Worm (Caenorhabditis elegans) whole organism, midembryonic: ENCODE results near the gene C23G10.10.
A peak's percentile ranks its signal among the peaks of the same experiment; 100 is the strongest.

Experiments
- T22C8.4 ChIP-seq: fragments of 200-800 bp; sonication (Bioruptor generic); IDR thresholded peaks from 2 replicates; pipeline ENCODE4 v1.3.6; 2022; ENCODE audit warnings: missing genetic modification characterization, missing compliant biosample characterization
- flt-1 ChIP-seq: fragments of 200-800 bp; sonication (Bioruptor generic); IDR thresholded peaks from 2 replicates; pipeline ENCODE4 v1.3.6; 2022; ENCODE audit warnings: missing genetic modification characterization, missing compliant biosample characterization
- med-1 ChIP-seq: sonication (generic microtip); optimal IDR thresholded peaks from 2 replicates; lab custom pipeline; 2017; ENCODE audit warnings: missing genetic modification characterization, mild to moderate bottlenecking, missing compliant biosample characterization, antibody characterized with exemption, missing genetic modification reagents; ENCODE audit not compliant: insufficient read depth
- ref-1 ChIP-seq: fragments of 200-800 bp; sonication (Bioruptor generic); conservative IDR thresholded peaks from 2 replicates; pipeline ENCODE4 v1.3.6; 2022; ENCODE audit warnings: missing genetic modification reagents, missing genetic modification characterization, missing compliant biosample characterization
- ztf-23 ChIP-seq: fragments of 200-800 bp; sonication (Bioruptor generic); IDR thresholded peaks from 2 replicates; pipeline ENCODE4 v1.3.6; 2022; ENCODE audit warnings: missing genetic modification reagents, missing genetic modification characterization, missing compliant biosample characterization
- ztf-29 ChIP-seq: fragments of 200-800 bp; sonication (Bioruptor generic); IDR thresholded peaks from 2 replicates; pipeline ENCODE4 v1.3.6; 2022; ENCODE audit warnings: missing genetic modification reagents, missing genetic modification characterization, missing compliant biosample characterization

DNA sequence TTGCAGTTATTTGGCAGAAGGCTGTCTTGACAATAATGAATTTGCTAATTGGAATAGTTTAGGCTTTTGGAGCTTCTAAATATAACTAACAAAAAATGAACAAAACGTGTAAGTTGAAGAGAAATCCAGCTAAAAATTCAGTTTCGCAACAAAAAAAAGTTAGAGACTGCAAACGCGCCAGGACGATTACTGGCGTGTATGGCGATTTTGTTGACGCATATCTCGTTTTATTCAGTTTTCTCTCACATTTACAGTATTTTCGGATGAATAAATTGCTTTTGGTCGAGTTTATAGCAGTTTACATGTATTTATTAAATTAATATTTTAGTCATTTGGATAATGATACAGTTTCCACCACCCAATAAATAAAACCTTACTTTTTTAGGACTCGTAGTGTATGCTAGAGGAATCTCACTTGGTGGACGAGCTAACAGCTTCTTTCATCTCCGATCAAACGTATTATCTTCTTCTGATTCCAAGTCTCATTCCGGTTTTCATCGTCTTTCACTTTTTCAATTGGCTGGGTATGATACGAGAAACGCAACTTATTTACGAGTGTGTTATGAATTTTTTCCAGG lies 40.7 kb downstream of the C23G10.10 start, which contains the start of the genes abcf-3 and F42A10.5:
- TF ChIP-seq ztf-29 (GFP tag; lab: Robert Waterston, UW) (no peak), ref-1 (GFP tag; lab: Robert Waterston, UW) (no peak), flt-1 (GFP tag; lab: Robert Waterston, UW) (0 out of 2 replicates have a peak, but pooled peaks have one; percentile 45), T22C8.4 (GFP tag; lab: Robert Waterston, UW) (no peak), ztf-23 (GFP tag; lab: Robert Waterston, UW) (no peak), med-1 (GFP tag; lab: Kevin White, UChicago) (no peak)
